Worm (Caenorhabditis elegans): ENCODE data around the gene C54D2.6.

ce11 chrX:7838582-7838981 is 8.7 kb downstream of the C54D2.6 start, which contains the start of gene nlp-101:
- TF ChIP-seq lin-39 (tag; optimal IDR thresholded peaks at IDR 0.05) (no peak), ceh-32 (tag; optimal IDR thresholded peaks at IDR 0.05; ENCODE audit: poor library complexity) (no peak), pha-4 (GFP tag; IDR thresholded peaks at IDR 0.05) (no peak), pha-4 (tag; optimal IDR thresholded peaks at IDR 0.05) (no peak), nhr-28 (tag; optimal IDR thresholded peaks at IDR 0.05) (no peak), ceh-62 (tag; optimal IDR thresholded peaks at IDR 0.05) (no peak), egl-43 (GFP tag; IDR thresholded peaks at IDR 0.05) (no peak), mep-1 (tag; optimal IDR thresholded peaks at IDR 0.05) (no peak), mdl-1 (tag; optimal IDR thresholded peaks at IDR 0.05) (no peak), nhr-11 (tag; optimal IDR thresholded peaks at IDR 0.05) (no peak), R02D3.7 (tag; optimal IDR thresholded peaks at IDR 0.05) (no peak), nhr-6 (tag; optimal IDR thresholded peaks at IDR 0.05) (no peak), zag-1 (tag; optimal IDR thresholded peaks at IDR 0.05) (no peak), D1046.2 (GFP tag; IDR thresholded peaks at IDR 0.05) (no peak), nhr-77 (tag; optimal IDR thresholded peaks at IDR 0.05) (no peak)
